Fruit fly (Drosophila melanogaster) whole organism, adult: ENCODE data around the gene CG32235.

Experiments used
- CG11617 ChIP-seq: fragments of 200-800 bp; sonication (Bioruptor generic); optimal IDR thresholded peaks from 2 replicates; lab custom pipeline; 2017; ENCODE audit warnings: mild to moderate bottlenecking, missing biosample characterization, missing genetic modification reagents, missing genetic modification characterization
- CG12768 ChIP-seq: fragments of 200-800 bp; sonication (Bioruptor generic); optimal IDR thresholded peaks from 2 replicates; lab custom pipeline; 2017; ENCODE audit warnings: missing biosample characterization, missing genetic modification characterization, mild to moderate bottlenecking, moderate library complexity, missing genetic modification reagents
- CG14711 ChIP-seq: fragments of 200-800 bp; sonication (Bioruptor generic); optimal IDR thresholded peaks from 2 replicates; lab custom pipeline; 2018; ENCODE audit warnings: missing biosample characterization, mild to moderate bottlenecking, missing genetic modification characterization, moderate library complexity
- CG1620 ChIP-seq: fragments of 200-800 bp; sonication (Bioruptor generic); optimal IDR thresholded peaks from 2 replicates; lab custom pipeline; 2016; ENCODE audit warnings: missing biosample characterization, missing genetic modification characterization
- CG33017 ChIP-seq: fragments of 200-800 bp; sonication (Bioruptor generic); optimal IDR thresholded peaks from 2 replicates; lab custom pipeline; 2018; ENCODE audit warnings: missing biosample characterization, mild to moderate bottlenecking, missing genetic modification characterization, moderate library complexity
- CG5204 ChIP-seq: fragments of 200-800 bp; sonication (Bioruptor generic); optimal IDR thresholded peaks from 2 replicates; lab custom pipeline; 2016; ENCODE audit warnings: missing biosample characterization, missing genetic modification characterization
- CG7045 ChIP-seq: fragments of 200-800 bp; sonication (Bioruptor generic); optimal IDR thresholded peaks from 2 replicates; lab custom pipeline; 2017; ENCODE audit warnings: missing biosample characterization, mild to moderate bottlenecking, missing genetic modification characterization
- CG7101 ChIP-seq: fragments of 200-800 bp; sonication (Bioruptor generic); optimal IDR thresholded peaks from 2 replicates; lab custom pipeline; 2018; ENCODE audit warnings: missing biosample characterization, mild to moderate bottlenecking, missing genetic modification characterization, moderate library complexity
- Clk ChIP-seq: fragments of 200-800 bp; sonication (Bioruptor generic); optimal IDR thresholded peaks from 2 replicates; lab custom pipeline; 2017; ENCODE audit warnings: missing biosample characterization, missing genetic modification characterization
- Crg-1 ChIP-seq: fragments of 200-800 bp; sonication (Bioruptor generic); optimal IDR thresholded peaks from 2 replicates; lab custom pipeline; 2016; ENCODE audit warnings: missing biosample characterization, missing genetic modification characterization
- Hr96 ChIP-seq: fragments of 200-800 bp; sonication (Bioruptor generic); optimal IDR thresholded peaks from 2 replicates; lab custom pipeline; 2016; ENCODE audit warnings: missing biosample characterization, missing genetic modification characterization
- Mnt ChIP-seq: fragments of 200-800 bp; sonication (Bioruptor generic); optimal IDR thresholded peaks from 2 replicates; lab custom pipeline; 2016; ENCODE audit warnings: missing biosample characterization, mild to moderate bottlenecking, missing genetic modification characterization
- bab1 ChIP-seq: fragments of 200-800 bp; sonication (Bioruptor generic); optimal IDR thresholded peaks from 3 replicates; lab custom pipeline; 2019; ENCODE audit warnings: missing biosample characterization, mild to moderate bottlenecking, missing genetic modification characterization, moderate library complexity
- cic ChIP-seq: fragments of 200-800 bp; sonication (Bioruptor generic); optimal IDR thresholded peaks from 2 replicates; lab custom pipeline; 2017; ENCODE audit warnings: missing biosample characterization, mild to moderate bottlenecking, missing genetic modification characterization, moderate library complexity
- cnc ChIP-seq, 2 experiments: fragments of >200 bp; optimal IDR thresholded peaks; 2 replicates each; lab custom pipeline; 2017
- kay ChIP-seq: fragments of 200-800 bp; sonication (Bioruptor generic); peaks from one replicate; lab custom pipeline; 2016; ENCODE audit warnings: missing biosample characterization, missing genetic modification characterization, borderline replicate concordance
- ovo ChIP-seq: fragments of 200-800 bp; sonication (Bioruptor generic); optimal IDR thresholded peaks from 2 replicates; lab custom pipeline; 2016; ENCODE audit warnings: missing biosample characterization, missing genetic modification characterization
- pad ChIP-seq: fragments of 200-800 bp; sonication (Bioruptor generic); optimal IDR thresholded peaks from 3 replicates; lab custom pipeline; 2017; ENCODE audit warnings: missing biosample characterization, missing genetic modification characterization, mild to moderate bottlenecking, moderate library complexity, missing genetic modification reagents
- tj ChIP-seq: fragments of 200-800 bp; sonication (Bioruptor generic); optimal IDR thresholded peaks from 3 replicates; lab custom pipeline; 2017; ENCODE audit warnings: missing biosample characterization, mild to moderate bottlenecking, missing genetic modification characterization, moderate library complexity
- toe ChIP-seq: fragments of 200-800 bp; sonication (Bioruptor generic); optimal IDR thresholded peaks from 2 replicates; lab custom pipeline; 2016; ENCODE audit warnings: missing biosample characterization, missing genetic modification characterization

CG32235 gene

DNA sequence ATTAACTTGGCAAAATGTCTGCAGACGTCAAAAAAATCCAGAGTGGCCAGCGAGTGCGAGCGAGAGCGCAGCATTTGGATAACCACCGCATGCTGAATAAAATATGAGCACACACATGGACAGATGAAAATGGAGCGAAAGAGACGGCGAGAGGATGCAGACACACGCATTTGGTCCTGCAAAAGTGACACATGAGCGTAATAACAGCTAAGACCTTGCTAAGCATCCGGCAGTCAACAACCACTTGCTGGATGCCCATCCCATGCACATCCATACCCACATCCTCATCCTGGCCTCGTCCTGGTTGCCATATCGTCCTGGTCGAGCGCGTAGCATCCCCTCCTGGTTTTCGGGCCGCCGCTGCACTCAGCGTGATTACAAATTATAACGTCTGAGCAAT, 17.6 kb downstream of the CG32235 start:
- TF ChIP-seq CG11617 (GFP tag; lab: Kevin White, UChicago) (no peak), cnc (optimal IDR thresholded peaks at IDR 0.05; lab: Kevin White, UChicago) (no peak), CG33017 (tag; lab: Kevin White, UChicago) (no peak), CG14711 (tag; lab: Kevin White, UChicago) (no peak), Hr96 (no peak)

DNA sequence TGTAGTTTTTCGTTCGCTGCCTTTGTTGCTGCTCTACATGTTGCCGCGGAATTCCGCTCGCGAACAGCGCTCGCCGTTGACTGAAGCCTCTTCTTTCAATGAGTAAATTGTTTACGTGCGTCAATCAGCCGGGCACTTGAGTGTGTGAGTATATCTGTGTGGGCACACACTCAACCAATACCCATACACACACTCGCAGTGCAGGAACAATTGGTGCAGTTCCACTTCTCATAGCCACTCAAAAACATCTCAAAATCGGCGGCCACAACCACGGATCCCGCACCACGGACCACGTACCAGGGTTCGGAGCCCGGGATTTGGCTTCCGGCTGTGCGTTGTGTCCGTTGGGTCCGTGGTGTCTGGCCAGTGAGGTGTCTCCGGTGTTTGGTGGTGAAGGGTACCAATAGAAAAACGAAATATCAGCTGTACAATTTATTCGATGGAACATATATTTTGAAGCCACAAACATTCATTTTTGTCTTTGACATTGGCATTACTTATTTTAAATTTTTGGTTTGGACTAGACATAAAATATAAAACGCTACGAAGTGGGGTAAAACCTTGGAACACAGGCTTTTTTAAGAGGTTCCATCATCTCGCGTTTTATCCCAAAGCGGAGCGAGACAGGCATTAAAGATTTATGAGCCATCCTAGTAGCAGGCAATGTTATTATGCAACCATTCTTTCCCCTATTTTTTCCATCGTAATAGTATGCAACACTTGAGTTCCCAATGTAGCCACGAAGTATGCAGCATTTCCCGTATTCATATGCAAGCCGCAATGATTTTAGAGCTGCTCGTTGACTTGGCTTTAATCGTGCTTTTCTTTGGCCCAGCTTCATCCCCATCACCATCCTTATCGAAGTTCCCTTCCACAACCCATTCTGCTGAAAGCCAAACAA, 20.0 kb downstream of the CG32235 start, which contains the start of gene CG13707:
TSS of gene CG13707 (minus strand) at position 70 of the 901 bp plus-strand sequence.
- TF ChIP-seq cnc (optimal IDR thresholded peaks at IDR 0.05; lab: Kevin White, UChicago) (no peak), pad (peak; percentile 99)

DNA sequence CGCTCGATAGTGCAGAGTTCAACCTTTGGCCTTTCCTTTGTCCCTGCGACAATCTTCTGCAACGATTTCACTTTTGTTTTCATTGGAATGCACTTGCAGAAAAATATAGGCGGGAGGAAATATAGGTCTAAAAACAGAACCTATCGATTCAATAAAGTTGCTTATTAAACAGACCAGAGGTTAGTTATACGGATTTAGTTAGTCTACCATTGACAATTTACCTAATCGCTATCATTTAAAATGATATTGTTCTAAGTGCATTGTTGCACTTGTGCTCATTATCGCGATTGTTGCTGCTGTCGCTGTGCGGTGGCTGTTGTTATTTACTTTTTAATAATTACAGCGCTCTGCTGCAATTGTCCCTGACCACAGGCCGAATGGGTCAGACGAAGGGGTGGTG, 23.9 kb downstream of the CG32235 start:
- TF ChIP-seq tj (GFP tag; lab: Kevin White, UChicago) (no peak), CG11617 (GFP tag; lab: Kevin White, UChicago) (no peak)

DNA sequence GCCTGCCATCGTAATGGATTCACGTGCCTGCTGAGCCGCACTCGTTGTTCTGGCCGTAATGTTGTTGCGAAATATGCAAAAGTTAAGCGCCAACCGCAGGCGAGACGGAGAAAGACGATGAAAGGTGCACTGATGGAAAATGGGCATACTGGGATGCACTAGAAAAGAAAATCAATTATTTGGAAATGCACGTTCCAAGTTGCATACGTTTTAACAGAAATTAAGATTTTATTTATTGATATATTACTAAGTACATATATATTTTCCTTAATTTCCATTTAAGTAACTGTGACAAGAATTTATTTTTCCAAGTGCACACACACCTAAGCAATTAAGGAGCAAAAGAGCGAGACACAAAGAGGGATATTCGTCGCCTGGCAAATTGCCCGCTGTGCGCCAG, 25.3 kb downstream of the CG32235 start:
- TF ChIP-seq CG7045 (GFP tag; lab: Kevin White, UChicago): no peak
- no peak for TF ChIP-seq CG11617 (GFP tag; lab: Kevin White, UChicago)
- TF ChIP-seq CG1620 (GFP tag; lab: Kevin White, UChicago): no peak

DNA sequence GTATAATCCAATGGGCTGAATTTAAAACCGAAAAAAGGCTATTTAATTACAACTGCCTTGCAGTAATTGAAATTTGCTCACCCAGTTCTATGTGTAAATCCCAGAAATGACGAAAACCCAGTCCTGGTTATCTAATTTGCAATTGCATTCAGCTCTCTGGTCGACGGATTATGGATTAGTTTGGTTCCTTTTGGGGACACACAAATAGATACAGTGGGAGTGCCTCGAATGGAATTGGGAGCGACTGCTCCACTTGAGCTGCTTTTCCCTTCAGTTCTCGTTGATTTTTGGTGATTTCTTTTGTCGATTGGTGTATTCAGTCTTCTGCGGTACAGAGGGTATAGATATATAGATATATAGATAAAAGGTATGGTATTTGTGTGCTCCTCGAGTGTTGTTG, 26.8 kb downstream of the CG32235 start, which contains the start of gene CG13708:
TSS of gene CG13708 (minus strand) at position 101 of the 400 bp plus-strand sequence.
- TF ChIP-seq CG11617 (GFP tag; lab: Kevin White, UChicago): no peak
- TF ChIP-seq CG33017 (tag; lab: Kevin White, UChicago): no peak
- TF ChIP-seq tj (GFP tag; lab: Kevin White, UChicago): no peak
- no peak for TF ChIP-seq pad
- TF ChIP-seq CG1620 (GFP tag; lab: Kevin White, UChicago): no peak

DNA sequence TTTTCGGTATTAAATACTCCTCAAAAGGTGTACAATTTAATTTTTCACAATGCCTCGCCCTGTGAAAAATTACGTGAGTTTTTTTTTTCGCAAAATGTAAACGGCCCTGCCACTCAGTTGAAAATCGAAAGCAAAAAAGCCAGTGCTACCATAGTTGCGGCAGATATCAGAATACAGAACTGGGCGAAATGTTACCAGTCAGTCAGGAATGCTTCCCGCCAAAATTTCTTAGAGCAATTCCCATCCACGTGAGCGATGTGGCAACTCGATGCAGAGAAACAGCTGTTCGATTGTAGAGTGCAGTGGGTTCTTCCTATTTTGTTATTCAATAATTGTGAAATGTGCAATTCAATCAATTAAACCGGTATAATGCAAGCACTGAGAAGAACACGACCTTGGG, 34.7 kb downstream of the CG32235 start, which contains the start of the genes Dhc64C and LeuRS-m:
TSS of gene Dhc64C (minus strand) at position 104 of the 400 bp plus-strand sequence.
TSS of gene LeuRS-m (plus strand) at position 270 of the 400 bp plus-strand sequence.
- TF ChIP-seq Clk (GFP tag; lab: Kevin White, UChicago) (no peak), ovo (GFP tag; lab: Kevin White, UChicago) (no peak), kay (no peak), CG11617 (GFP tag; lab: Kevin White, UChicago) (no peak), CG33017 (tag; lab: Kevin White, UChicago) (peak; percentile 2), bab1 (GFP tag; lab: Kevin White, UChicago) (peak; percentile 66), CG7101 (tag; lab: Kevin White, UChicago) (peak; percentile 25), CG7045 (GFP tag; lab: Kevin White, UChicago) (peak; percentile 5), Crg-1 (no peak), pad (no peak), CG5204 (GFP tag; lab: Kevin White, UChicago) (no peak), CG14711 (tag; lab: Kevin White, UChicago) (peak; percentile 23), cic (GFP tag; lab: Kevin White, UChicago) (peak; percentile 29), Hr96 (peak; percentile 48), CG1620 (GFP tag; lab: Kevin White, UChicago) (peak; percentile 53), tj (GFP tag; lab: Kevin White, UChicago) (no peak), CG12768 (GFP tag; lab: Kevin White, UChicago) (no peak), Mnt (GFP tag; lab: Kevin White, UChicago) (peak; percentile 59), cnc (optimal IDR thresholded peaks at IDR 0.05; lab: Kevin White, UChicago) (no peak), toe (GFP tag; lab: Kevin White, UChicago) (peak; percentile 63)

DNA sequence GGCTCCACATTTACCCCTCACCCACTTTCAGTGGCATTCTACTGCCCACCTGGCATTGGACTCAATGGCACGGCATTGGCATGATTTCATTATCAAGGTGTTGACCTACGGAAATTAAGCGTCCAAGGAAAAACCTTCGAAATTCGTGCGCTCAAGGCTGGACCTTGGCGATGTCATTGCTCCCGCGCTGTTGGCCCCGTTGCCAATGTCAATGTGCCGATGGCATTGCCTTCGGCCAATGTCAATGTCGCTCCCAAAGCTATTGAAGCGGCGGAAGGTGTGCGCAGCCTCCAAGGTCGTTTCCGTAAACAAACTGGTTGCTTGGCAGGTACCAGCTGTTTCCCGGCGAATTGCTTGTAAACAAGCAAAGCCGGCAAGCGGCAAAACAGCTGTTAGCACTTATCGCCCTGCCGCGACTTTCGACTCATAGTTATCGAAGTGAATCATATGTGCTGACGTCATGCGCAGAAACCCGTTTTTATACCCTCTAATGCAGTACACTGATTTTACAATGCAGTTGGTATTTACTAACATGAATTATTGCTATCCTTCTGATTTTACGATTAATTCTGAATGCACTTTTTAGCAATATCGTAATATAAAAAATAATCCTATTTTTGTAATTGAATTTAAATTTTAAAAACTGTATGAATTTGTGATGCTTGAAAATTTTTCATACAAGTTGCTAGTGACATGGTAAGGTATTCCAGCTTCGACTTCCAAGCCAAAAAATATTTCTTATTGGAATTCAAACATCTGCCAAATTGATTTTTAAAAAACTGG, 35.7 kb downstream of the CG32235 start:
- TF ChIP-seq CG33017 (tag; lab: Kevin White, UChicago) (peak; percentile 94), toe (GFP tag; lab: Kevin White, UChicago) (peak; percentile 86), CG7045 (GFP tag; lab: Kevin White, UChicago) (peak; percentile 89), cic (GFP tag; lab: Kevin White, UChicago) (peak; percentile 60), pad (peak; percentile 69), bab1 (GFP tag; lab: Kevin White, UChicago) (peak; percentile 93), Crg-1 (peak; percentile 54), cnc (optimal IDR thresholded peaks at IDR 0.05; lab: Kevin White, UChicago) (no peak), tj (GFP tag; lab: Kevin White, UChicago) (peak; percentile 74), Clk (GFP tag; lab: Kevin White, UChicago) (peak; percentile 68), CG5204 (GFP tag; lab: Kevin White, UChicago) (peak; percentile 86), CG12768 (GFP tag; lab: Kevin White, UChicago) (peak; percentile 82), CG14711 (tag; lab: Kevin White, UChicago) (peak; percentile 84), ovo (GFP tag; lab: Kevin White, UChicago) (peak; percentile 80), CG11617 (GFP tag; lab: Kevin White, UChicago) (peak; percentile 90), kay (peak; percentile 99), CG7101 (tag; lab: Kevin White, UChicago) (peak; percentile 89), Mnt (GFP tag; lab: Kevin White, UChicago) (peak; percentile 67), CG1620 (GFP tag; lab: Kevin White, UChicago) (peak; percentile 61), Hr96 (peak; percentile 65)
